Worm (Caenorhabditis elegans): ENCODE measurements around the gene F53F4.15.

DNA sequence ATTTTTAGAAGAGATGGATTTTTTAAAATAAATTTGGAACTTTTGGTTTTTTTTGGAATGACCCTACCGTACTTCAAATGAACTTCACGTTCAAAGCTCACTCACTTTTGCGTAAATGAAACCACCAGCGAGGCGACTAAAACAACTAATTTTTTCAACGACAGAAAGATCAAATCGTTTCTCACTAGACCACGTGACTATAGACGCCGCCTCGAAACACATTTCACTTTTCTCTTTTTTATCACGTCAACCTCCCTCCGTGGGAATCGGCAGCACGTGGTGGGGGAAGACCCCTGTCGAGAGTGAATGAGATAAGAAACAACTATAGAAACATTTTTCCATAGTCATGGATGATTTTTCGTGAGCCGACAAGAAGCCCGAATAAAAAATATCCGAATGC is 36.5 kb downstream of the F53F4.15 start:
- no peak for TF ChIP-seq F10E7.11 (tag; optimal IDR thresholded peaks at IDR 0.05)
- TF ChIP-seq lin-35 (GFP tag; optimal IDR thresholded peaks at IDR 0.05), result peak in 1 of 3 experiments; percentile 33
- peak; percentile 15; the same call in 1 of the 2 replicates for TF ChIP-seq mcd-1 (GFP tag; IDR thresholded peaks at IDR 0.05)
- peak; percentile 70 for TF ChIP-seq pha-4 (tag; optimal IDR thresholded peaks at IDR 0.05)
- no peak for TF ChIP-seq hrde-1 (tag; optimal IDR thresholded peaks at IDR 0.05; ENCODE audit: borderline replicate concordance)
- TF ChIP-seq bed-1 (GFP tag; IDR thresholded peaks at IDR 0.05), result no peak
- TF ChIP-seq ztf-6 (GFP tag; IDR thresholded peaks at IDR 0.05), result no peak
- TF ChIP-seq Y53F4B.3 (GFP tag; IDR thresholded peaks at IDR 0.05), result no peak
- TF ChIP-seq nhr-179 (tag; optimal IDR thresholded peaks at IDR 0.05), result no peak
- peak; percentile 14; the same call in 1 of the 2 replicates for TF ChIP-seq rcor-1 (GFP tag; IDR thresholded peaks at IDR 0.05)
- no peak for TF ChIP-seq snpc-1.3 (tag; optimal IDR thresholded peaks at IDR 0.05; ENCODE audit: insufficient read depth)
